Fruit fly (Drosophila melanogaster): ENCODE measurements around the gene Rtc1.

Rtc1 gene

DNA sequence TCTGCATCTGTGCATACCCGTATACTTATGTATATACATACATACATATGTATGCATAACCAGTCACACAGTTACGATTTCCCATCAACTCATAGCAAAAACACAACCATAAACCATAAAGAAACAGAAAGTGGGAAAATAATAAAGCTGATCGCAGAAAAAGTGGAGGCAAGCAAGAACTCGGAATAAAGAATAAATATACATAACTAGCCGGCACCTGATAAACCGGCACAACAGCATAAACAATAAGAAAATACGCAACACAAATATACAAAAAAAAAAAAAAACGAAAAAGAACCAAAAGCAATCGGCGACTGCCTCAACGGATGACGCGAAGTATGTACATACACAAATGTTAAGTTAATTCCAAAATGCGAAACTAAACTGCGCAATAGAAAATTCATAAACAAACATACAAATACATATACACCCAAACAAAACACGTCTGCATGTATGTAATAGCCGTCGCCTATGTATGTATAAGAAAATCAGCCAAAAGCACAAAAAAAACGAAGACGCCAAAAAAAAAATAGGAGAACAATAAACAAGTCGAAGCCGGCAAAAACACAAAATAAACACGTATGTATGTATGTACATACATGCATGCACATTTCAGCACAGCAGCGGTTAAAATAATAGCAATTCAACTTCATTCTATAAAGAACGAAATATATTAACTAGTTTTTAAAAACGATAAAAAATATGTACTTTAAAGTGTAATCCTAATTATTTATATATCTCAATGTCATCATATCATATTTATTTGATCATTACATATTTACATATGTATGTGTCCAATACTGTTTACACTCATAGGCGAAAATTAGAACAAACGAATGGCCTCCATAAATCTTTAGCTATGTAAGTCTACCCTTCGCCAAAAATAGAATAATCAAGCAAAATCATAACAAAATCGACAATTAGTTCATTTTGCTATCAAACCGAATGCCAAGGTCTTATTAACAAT, 7.8 kb upstream of the Rtc1 start (continued):
- TF ChIP-seq CG3919 (GFP tag; optimal IDR thresholded peaks at IDR 0.05) (peak; percentile 16), Lpt (GFP tag; optimal IDR thresholded peaks at IDR 0.05) (no peak), Hr38 (GFP tag; optimal IDR thresholded peaks at IDR 0.05) (no peak), dsx (GFP tag; optimal IDR thresholded peaks at IDR 0.05; ENCODE audit: poor library complexity, severe bottlenecking) (no peak), CG32006 (GFP tag; optimal IDR thresholded peaks at IDR 0.05) (peak; percentile 54), OdsH (GFP tag; optimal IDR thresholded peaks at IDR 0.05) (peak; percentile 46), acj6 (GFP tag; optimal IDR thresholded peaks at IDR 0.05) (peak; percentile 35), dac (GFP tag; optimal IDR thresholded peaks at IDR 0.05) (no peak), fd59A (GFP tag; optimal IDR thresholded peaks at IDR 0.05) (no peak), CG3032 (tag; optimal IDR thresholded peaks at IDR 0.05) (no peak), Eip75B (GFP tag; optimal IDR thresholded peaks at IDR 0.05) (peak; percentile 15), salr (GFP tag; optimal IDR thresholded peaks at IDR 0.05) (no peak), svp (GFP tag) (peak; percentile 71), CG16779 (tag; optimal IDR thresholded peaks at IDR 0.05) (no peak), Met (GFP tag; optimal IDR thresholded peaks at IDR 0.05) (peak; percentile 36), Hr4 (GFP tag; optimal IDR thresholded peaks at IDR 0.05) (peak; percentile 44), pdm3 (GFP tag; optimal IDR thresholded peaks at IDR 0.05) (no peak), Eip78C (GFP tag) (peak; percentile 85), net (GFP tag; optimal IDR thresholded peaks at IDR 0.05) (no peak), vri (GFP tag; optimal IDR thresholded peaks at IDR 0.05) (peak; percentile 88), CG11762 (GFP tag; optimal IDR thresholded peaks at IDR 0.05; ENCODE audit: insufficient read depth) (no peak), eg (GFP tag; IDR thresholded peaks at IDR 0.05) (peak; percentile 67), CG8319 (GFP tag; optimal IDR thresholded peaks at IDR 0.05) (no peak), CG1621 (tag; optimal IDR thresholded peaks at IDR 0.05) (no peak), CG8632 (GFP tag; optimal IDR thresholded peaks at IDR 0.05) (peak; percentile 27), Ets96B (tag; optimal IDR thresholded peaks at IDR 0.05) (peak; percentile 22), CG6163 (GFP tag; IDR thresholded peaks at IDR 0.05) (peak; percentile 53; the same call in 1 of the 3 replicates), CG8119 (GFP tag; IDR thresholded peaks at IDR 0.05) (peak; percentile 75; the same call in 2 of the 3 replicates)

DNA sequence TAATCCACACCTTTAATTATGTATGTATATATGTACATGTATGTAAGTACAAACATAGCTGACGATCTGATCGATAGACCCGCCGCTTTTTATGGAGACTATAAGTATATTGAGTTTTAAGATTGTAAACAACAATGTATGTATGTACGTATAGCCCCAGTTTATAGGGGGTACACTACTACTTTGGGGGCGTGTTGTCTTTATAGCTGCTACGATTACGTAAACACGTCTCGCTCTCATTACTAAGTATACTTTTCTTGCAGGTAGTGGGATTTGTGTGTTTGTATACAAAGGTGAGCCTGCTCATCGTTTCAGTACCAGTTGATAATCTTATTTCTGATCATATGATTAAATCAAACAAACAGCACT, 7.1 kb upstream of the Rtc1 start:
- TF ChIP-seq fd59A (GFP tag; optimal IDR thresholded peaks at IDR 0.05) (no peak), fkh (GFP tag; optimal IDR thresholded peaks at IDR 0.05) (peak; percentile 72)

DNA sequence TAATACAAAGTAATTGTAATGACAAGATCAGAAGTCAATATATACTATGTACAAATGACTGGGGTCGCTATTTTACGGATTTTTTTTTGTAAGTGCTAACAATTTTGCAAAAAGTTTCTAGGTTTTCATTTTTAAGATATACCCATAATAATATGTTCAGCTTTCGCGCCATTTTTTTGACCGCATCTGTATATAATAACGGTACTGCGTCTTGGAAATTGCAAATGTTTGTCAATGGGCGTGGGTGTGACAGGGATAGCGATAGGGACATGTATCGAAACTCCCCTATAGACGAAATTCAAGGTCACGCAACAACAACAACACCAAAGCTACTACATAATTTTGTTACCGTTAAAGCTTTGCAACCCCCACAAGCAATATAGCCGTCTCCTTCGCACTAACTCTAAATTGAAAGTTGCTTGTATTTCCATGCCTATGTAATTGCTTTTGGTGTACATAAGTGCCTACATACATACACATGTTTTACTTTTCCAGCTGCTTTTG, 4.4 kb upstream of the Rtc1 start:
- TF ChIP-seq salr (GFP tag; optimal IDR thresholded peaks at IDR 0.05) (no peak), CG6163 (GFP tag; IDR thresholded peaks at IDR 0.05) (no peak), CG3032 (tag; optimal IDR thresholded peaks at IDR 0.05) (no peak), CG6792 (GFP tag; optimal IDR thresholded peaks at IDR 0.05) (no peak), Hr38 (GFP tag; optimal IDR thresholded peaks at IDR 0.05) (no peak), Eip78C (GFP tag) (peak; percentile 61), ss (GFP tag; optimal IDR thresholded peaks at IDR 0.05) (no peak)

DNA sequence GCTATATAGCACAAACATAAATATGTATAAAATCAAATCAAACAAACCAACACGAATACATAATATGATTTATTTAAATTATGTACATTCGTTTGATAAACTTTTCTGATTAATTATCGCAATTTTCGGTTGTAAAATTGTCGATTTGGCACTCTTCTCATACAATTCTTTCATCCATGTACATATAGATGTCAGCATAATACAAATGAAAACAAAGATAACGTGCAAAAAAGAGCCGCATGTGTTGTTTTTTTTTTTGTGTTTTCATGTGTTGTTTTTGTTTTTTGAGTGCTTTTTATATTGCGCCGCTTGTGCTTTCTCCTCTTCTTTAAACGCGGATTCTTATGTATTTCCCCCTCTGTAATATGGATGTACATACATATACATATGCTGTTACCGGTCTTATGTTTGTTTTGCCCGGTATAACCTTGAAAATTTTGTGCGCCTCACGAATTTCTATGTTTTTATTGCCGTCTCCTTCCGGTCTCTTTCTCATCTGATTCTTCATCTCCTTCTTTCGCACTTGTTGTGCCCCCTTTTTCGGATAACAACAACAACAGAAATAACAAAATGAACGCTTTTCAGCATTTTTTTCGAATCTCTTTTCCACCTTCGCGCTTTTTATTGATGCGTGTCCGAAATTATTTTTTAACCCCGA, 3.7 kb upstream of the Rtc1 start:
- TF ChIP-seq CG6163 (GFP tag; IDR thresholded peaks at IDR 0.05) (peak; percentile 31; the same call in 2 of the 3 replicates), ss (GFP tag; optimal IDR thresholded peaks at IDR 0.05) (peak in 1 of 2 experiments; percentile 5), CG15336 (GFP tag; IDR thresholded peaks at IDR 0.05) (no peak), Blimp-1 (GFP tag; optimal IDR thresholded peaks at IDR 0.05) (no peak), CG10669 (GFP tag; optimal IDR thresholded peaks at IDR 0.05) (no peak), CG6854 (GFP tag; optimal IDR thresholded peaks at IDR 0.05) (peak; percentile 19)
